Worm (Caenorhabditis elegans) whole organism, mixed stage, embryonic: ENCODE measurements around the gene usp-33.

Experiments used
- M03D4.4 ChIP-seq: sonication (generic microtip); optimal IDR thresholded peaks from 2 replicates; lab custom pipeline; 2017; ENCODE audit warnings: mild to moderate bottlenecking, missing genetic modification characterization, missing compliant biosample characterization
- bed-3 ChIP-seq: fragments of 200-800 bp; sonication (Bioruptor generic); optimal IDR thresholded peaks from 3 replicates; lab custom pipeline; 2018; ENCODE audit warnings: mild to moderate bottlenecking, missing genetic modification characterization, moderate library complexity, missing compliant biosample characterization
- blmp-1 ChIP-seq: fragments of 150-350 bp; optimal IDR thresholded peaks from 2 replicates; lab custom pipeline; 2014; ENCODE audit warnings: missing biosample characterization, missing genetic modification characterization
- ceh-39 ChIP-seq: fragments of 150-350 bp; optimal IDR thresholded peaks from 2 replicates; lab custom pipeline; 2014; ENCODE audit warnings: missing biosample characterization, missing genetic modification characterization
- ceh-43 ChIP-seq: fragments of 200-800 bp; sonication (Bioruptor generic); optimal IDR thresholded peaks from 2 replicates; lab custom pipeline; 2018; ENCODE audit warnings: mild to moderate bottlenecking, missing genetic modification characterization, moderate library complexity, missing compliant biosample characterization
- ceh-83 ChIP-seq: fragments of 200-800 bp; sonication (Bioruptor generic); optimal IDR thresholded peaks from 2 replicates; lab custom pipeline; 2018; ENCODE audit warnings: mild to moderate bottlenecking, missing genetic modification characterization, missing compliant biosample characterization
- ces-1 ChIP-seq: fragments of 150-350 bp; optimal IDR thresholded peaks from 2 replicates; lab custom pipeline; 2014; ENCODE audit warnings: missing biosample characterization, missing genetic modification reagents, missing genetic modification characterization
- cnd-1 ChIP-seq: fragments of 200-800 bp; sonication (Bioruptor generic); optimal IDR thresholded peaks from 2 replicates; lab custom pipeline; 2018; ENCODE audit warnings: mild to moderate bottlenecking, missing genetic modification characterization, missing compliant biosample characterization
- drap-1 ChIP-seq: fragments of 200-800 bp; sonication (Bioruptor generic); optimal IDR thresholded peaks from 3 replicates; lab custom pipeline; 2018; ENCODE audit warnings: mild to moderate bottlenecking, missing genetic modification characterization, missing compliant biosample characterization
- elt-1 ChIP-seq: sonication (generic microtip); optimal IDR thresholded peaks from 2 replicates; lab custom pipeline; 2017; ENCODE audit warnings: missing genetic modification characterization, mild to moderate bottlenecking, missing compliant biosample characterization, antibody characterized with exemption, moderate library complexity, borderline replicate concordance; ENCODE audit not compliant: insufficient read depth
- flh-1 ChIP-seq: fragments of 200-800 bp; sonication (Bioruptor generic); optimal IDR thresholded peaks from 2 replicates; lab custom pipeline; 2018; ENCODE audit warnings: mild to moderate bottlenecking, missing genetic modification characterization, moderate library complexity, missing compliant biosample characterization
- ham-2 ChIP-seq: fragments of 200-800 bp; sonication (Bioruptor generic); optimal IDR thresholded peaks from 2 replicates; lab custom pipeline; 2018; ENCODE audit warnings: mild to moderate bottlenecking, missing genetic modification characterization, missing compliant biosample characterization
- hlh-1 ChIP-seq: fragments of 150-350 bp; optimal IDR thresholded peaks from 2 replicates; lab custom pipeline; 2014; ENCODE audit warnings: missing biosample characterization, missing genetic modification reagents, missing genetic modification characterization
- lin-32 ChIP-seq: fragments of 200-800 bp; sonication (Bioruptor generic); optimal IDR thresholded peaks from 2 replicates; lab custom pipeline; 2018; ENCODE audit warnings: mild to moderate bottlenecking, missing genetic modification characterization, missing compliant biosample characterization
- lsy-2 ChIP-seq: fragments of 150-350 bp; optimal IDR thresholded peaks from 2 replicates; lab custom pipeline; 2014; ENCODE audit warnings: missing biosample characterization, missing genetic modification characterization
- mab-5 ChIP-seq: fragments of 150-350 bp; optimal IDR thresholded peaks from 2 replicates; lab custom pipeline; 2014; ENCODE audit warnings: missing biosample characterization, missing genetic modification characterization
- mep-1 ChIP-seq: fragments of 150-350 bp; optimal IDR thresholded peaks from 2 replicates; lab custom pipeline; 2017; ENCODE audit warnings: missing biosample characterization, missing genetic modification reagents, missing genetic modification characterization, inconsistent platforms
- mls-2 ChIP-seq: sonication (generic microtip); optimal IDR thresholded peaks from 2 replicates; lab custom pipeline; 2016; ENCODE audit warnings: mild to moderate bottlenecking, missing genetic modification characterization, moderate library complexity, missing compliant biosample characterization
- nhr-12 ChIP-seq: fragments of 150-350 bp; optimal IDR thresholded peaks from 2 replicates; lab custom pipeline; 2014; ENCODE audit warnings: missing biosample characterization, missing genetic modification characterization
- nhr-2 ChIP-seq: fragments of 150-350 bp; optimal IDR thresholded peaks from 2 replicates; lab custom pipeline; 2014; ENCODE audit warnings: missing biosample characterization, missing genetic modification characterization
- nhr-28 ChIP-seq: fragments of 150-350 bp; optimal IDR thresholded peaks from 2 replicates; lab custom pipeline; 2014; ENCODE audit warnings: missing biosample characterization, missing genetic modification characterization
- nhr-76 ChIP-seq: sonication (generic microtip); optimal IDR thresholded peaks from 2 replicates; lab custom pipeline; 2017; ENCODE audit warnings: missing biosample characterization, missing genetic modification characterization
- pha-4 ChIP-seq: fragments of 150-350 bp; optimal IDR thresholded peaks from 2 replicates; lab custom pipeline; 2018; ENCODE audit warnings: missing biosample characterization, missing genetic modification reagents, missing genetic modification characterization
- sem-2 ChIP-seq: fragments of 200-800 bp; sonication (Bioruptor generic); optimal IDR thresholded peaks from 2 replicates; lab custom pipeline; 2018; ENCODE audit warnings: mild to moderate bottlenecking, missing genetic modification characterization, missing compliant biosample characterization
- snpc-4 ChIP-seq: fragments of 150-350 bp; optimal IDR thresholded peaks from 2 replicates; lab custom pipeline; 2014; ENCODE audit warnings: missing biosample characterization, missing genetic modification characterization
- sptf-1 ChIP-seq: sonication (generic microtip); optimal IDR thresholded peaks from 2 replicates; lab custom pipeline; 2017; ENCODE audit warnings: mild to moderate bottlenecking, missing genetic modification characterization, moderate library complexity, missing compliant biosample characterization
- unc-120 ChIP-seq: sonication (generic microtip); optimal IDR thresholded peaks from 2 replicates; lab custom pipeline; 2017; ENCODE audit warnings: missing genetic modification characterization, missing compliant biosample characterization; ENCODE audit not compliant: poor library complexity, severe bottlenecking
- unc-39 ChIP-seq: fragments of 150-350 bp; optimal IDR thresholded peaks from 2 replicates; lab custom pipeline; 2014; ENCODE audit warnings: missing biosample characterization, missing genetic modification characterization
- unc-62 ChIP-seq: fragments of 150-350 bp; optimal IDR thresholded peaks from 2 replicates; lab custom pipeline; 2014; ENCODE audit warnings: missing biosample characterization, missing genetic modification reagents, missing genetic modification characterization
- zip-8 ChIP-seq: fragments of 150-350 bp; optimal IDR thresholded peaks from 2 replicates; lab custom pipeline; 2014; ENCODE audit warnings: missing biosample characterization, missing genetic modification characterization
- ztf-11 ChIP-seq: fragments of 150-350 bp; optimal IDR thresholded peaks from 2 replicates; lab custom pipeline; 2014; ENCODE audit warnings: missing biosample characterization, missing genetic modification characterization

The usp-33 gene

DNA sequence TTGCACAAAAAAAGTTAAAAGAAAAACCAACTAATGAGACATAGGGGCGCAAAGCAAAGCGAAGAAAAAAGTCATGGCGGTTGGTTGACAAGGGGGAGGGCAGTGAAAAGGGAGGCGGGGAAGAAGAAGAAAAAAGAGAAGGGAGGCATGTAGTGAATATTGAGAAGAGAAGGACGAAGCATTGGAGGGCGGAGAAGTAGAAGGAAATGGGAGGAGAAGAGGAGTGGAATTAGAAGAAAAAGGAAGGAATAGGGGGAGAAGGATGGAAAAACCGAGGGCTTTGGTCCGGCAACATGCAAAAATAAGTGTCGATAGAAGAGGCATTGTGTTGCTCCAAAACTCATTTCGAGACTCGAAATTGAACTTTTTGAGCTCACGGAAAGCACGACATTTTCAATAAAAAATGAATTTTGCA is 39.6 kb downstream of the usp-33 start:
- TF ChIP-seq drap-1 (GFP tag; lab: Kevin White, UChicago) (no peak), sptf-1 (tag; lab: Kevin White, UChicago) (peak; percentile 51), ces-1 (GFP tag; lab: Kevin White, UChicago) (peak; percentile 38), snpc-4 (tag; lab: Kevin White, UChicago) (no peak), mls-2 (tag; lab: Kevin White, UChicago) (peak; percentile 34), M03D4.4 (peak; percentile 23), ceh-83 (GFP tag; lab: Kevin White, UChicago) (peak; percentile 6)

DNA sequence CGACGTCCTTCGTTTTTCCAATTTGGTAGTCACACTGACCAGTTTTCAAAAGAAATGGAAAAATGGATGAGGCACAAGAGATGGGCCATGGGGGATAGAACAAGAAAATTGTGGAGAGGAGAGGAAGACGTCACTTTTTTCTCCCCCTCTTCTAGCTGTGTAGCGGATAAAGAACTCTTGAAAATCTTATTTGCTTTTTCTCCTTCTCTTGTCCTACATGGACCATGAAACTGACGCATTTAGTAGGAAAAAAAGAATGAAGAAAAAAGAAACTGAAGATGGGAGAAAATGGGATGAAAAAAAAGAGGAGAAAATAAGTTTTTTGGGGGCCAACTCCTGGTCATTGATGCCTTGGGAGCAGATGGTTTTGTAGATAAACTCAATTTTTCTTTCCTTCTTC is 42.8 kb downstream of the usp-33 start:
- TF ChIP-seq bed-3 (GFP tag; lab: Kevin White, UChicago) (no peak), ces-1 (GFP tag; lab: Kevin White, UChicago) (peak; percentile 76)

DNA sequence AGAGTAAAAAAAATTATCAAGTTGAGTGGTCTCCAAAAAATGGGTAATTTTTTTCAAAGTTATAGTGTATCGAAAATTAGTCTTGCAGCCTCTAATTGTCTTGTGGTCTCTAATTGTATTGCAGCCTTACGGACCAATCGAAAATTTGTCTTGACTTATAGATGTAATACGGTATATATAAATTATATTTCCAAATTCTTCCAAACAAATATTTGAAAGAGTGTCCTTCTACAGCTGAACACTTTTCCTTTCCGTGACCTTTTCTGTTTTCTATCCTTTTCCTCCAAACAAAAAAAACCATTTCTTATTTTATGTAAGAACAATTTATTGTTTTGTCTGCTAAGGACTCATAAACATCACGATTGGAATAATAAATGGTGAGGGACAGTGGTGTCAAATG is 49.4 kb downstream of the usp-33 start, which contains the start of gene K09E9.7:
K09E9.7 (plus strand) TSS at position 301 of the 400 bp plus-strand sequence.
- TF ChIP-seq zip-8 (tag; lab: Kevin White, UChicago) (no peak), pha-4 (tag; lab: Kevin White, UChicago) (no peak), mls-2 (tag; lab: Kevin White, UChicago) (no peak), nhr-76 (tag; lab: Kevin White, UChicago) (no peak), unc-62 (GFP tag; lab: Kevin White, UChicago) (no peak), nhr-2 (tag; lab: Kevin White, UChicago) (no peak), ceh-83 (GFP tag; lab: Kevin White, UChicago) (no peak), ztf-11 (tag; lab: Kevin White, UChicago) (no peak), ceh-39 (tag; lab: Kevin White, UChicago) (no peak), mep-1 (tag; lab: Kevin White, UChicago) (no peak), ceh-43 (GFP tag; lab: Kevin White, UChicago) (no peak), hlh-1 (tag; lab: Kevin White, UChicago) (no peak), unc-39 (tag; lab: Kevin White, UChicago) (no peak), mab-5 (tag; lab: Kevin White, UChicago) (no peak), nhr-28 (tag; lab: Kevin White, UChicago) (no peak), unc-120 (tag; lab: Kevin White, UChicago) (no peak), ces-1 (GFP tag; lab: Kevin White, UChicago) (no peak), lsy-2 (no peak)

DNA sequence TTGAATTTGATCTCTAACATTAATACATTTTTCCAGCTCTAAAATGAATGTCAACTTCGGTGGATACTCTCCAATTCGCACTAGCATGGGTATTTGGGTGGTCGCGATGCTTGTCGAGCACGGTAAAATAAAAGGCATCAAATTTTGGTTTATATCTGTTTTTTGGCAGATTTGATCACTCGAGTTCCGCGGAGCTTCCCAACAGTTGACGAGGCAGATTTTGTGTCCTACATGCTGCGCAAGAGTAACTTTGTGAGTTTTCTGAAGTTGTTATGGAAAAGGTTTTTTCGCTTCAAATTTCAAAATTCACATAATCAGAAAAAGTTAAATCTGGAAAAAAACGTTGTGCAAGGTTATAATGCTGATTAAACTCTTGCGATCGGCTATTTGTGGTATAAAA is 50.2 kb downstream of the usp-33 start:
- no peak for TF ChIP-seq ham-2 (GFP tag; lab: Kevin White, UChicago)
- no peak for TF ChIP-seq cnd-1
- no peak for TF ChIP-seq lsy-2
- no peak for TF ChIP-seq nhr-76 (tag; lab: Kevin White, UChicago)
- no peak for TF ChIP-seq nhr-12 (tag; lab: Kevin White, UChicago)
- TF ChIP-seq unc-62 (GFP tag; lab: Kevin White, UChicago) = no peak
- TF ChIP-seq mls-2 (tag; lab: Kevin White, UChicago) = no peak
- TF ChIP-seq sem-2 = no peak
- no peak for TF ChIP-seq sptf-1 (tag; lab: Kevin White, UChicago)
- no peak for TF ChIP-seq pha-4 (tag; lab: Kevin White, UChicago)
- TF ChIP-seq unc-120 (tag; lab: Kevin White, UChicago) = no peak
- TF ChIP-seq unc-39 (tag; lab: Kevin White, UChicago) = no peak
- no peak for TF ChIP-seq bed-3 (GFP tag; lab: Kevin White, UChicago)
- TF ChIP-seq flh-1 (GFP tag; lab: Kevin White, UChicago) = no peak
- TF ChIP-seq mab-5 (tag; lab: Kevin White, UChicago) = no peak

DNA sequence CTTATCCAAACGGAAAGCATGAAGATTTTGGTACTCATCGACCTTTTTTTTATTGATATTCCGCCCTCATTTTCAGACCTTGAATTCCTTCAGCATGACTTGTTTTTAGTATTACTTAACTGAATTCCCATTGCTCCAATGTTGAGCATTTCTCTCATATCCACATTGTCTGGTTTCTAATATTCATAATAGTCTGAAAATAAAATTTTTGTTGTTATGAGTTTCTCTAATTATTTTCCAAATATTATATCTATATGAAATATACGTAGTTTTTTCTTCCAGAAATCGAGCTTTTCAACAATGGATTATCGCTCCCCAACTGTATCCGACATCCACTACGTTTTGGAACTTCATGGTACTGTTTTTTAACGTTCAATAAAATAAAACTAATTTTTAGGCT is 51.5 kb downstream of the usp-33 start, which contains the start of gene H08J19.1:
H08J19.1 (plus strand) TSS at position 301 of the 400 bp plus-strand sequence.
- TF ChIP-seq nhr-2 (tag; lab: Kevin White, UChicago) (no peak), snpc-4 (tag; lab: Kevin White, UChicago) (no peak), blmp-1 (tag; lab: Kevin White, UChicago) (no peak), unc-62 (GFP tag; lab: Kevin White, UChicago) (no peak), hlh-1 (tag; lab: Kevin White, UChicago) (no peak), lin-32 (no peak), ceh-83 (GFP tag; lab: Kevin White, UChicago) (no peak), mep-1 (tag; lab: Kevin White, UChicago) (no peak), cnd-1 (no peak), unc-39 (tag; lab: Kevin White, UChicago) (no peak), ham-2 (GFP tag; lab: Kevin White, UChicago) (no peak), ztf-11 (tag; lab: Kevin White, UChicago) (no peak), elt-1 (tag; lab: Kevin White, UChicago) (no peak)
